Fruit fly (Drosophila melanogaster) whole organism, prepupa: Measurements from ENCODE around the gene RhoL.

Source experiments
- Blimp-1 ChIP-seq: fragments of 200-800 bp; sonication (Bioruptor generic); optimal IDR thresholded peaks from 3 replicates; lab custom pipeline; 2017; ENCODE audit warnings: missing biosample characterization, missing genetic modification characterization, mild to moderate bottlenecking, moderate library complexity, missing genetic modification reagents
- CG11294 ChIP-seq: fragments of 200-800 bp; sonication (Bioruptor generic); IDR thresholded peaks from 2 replicates; pipeline ENCODE4 v1.3.6; 2022; ENCODE audit warnings: missing biosample characterization, missing genetic modification characterization
- CG3032 ChIP-seq: fragments of 200-800 bp; optimal IDR thresholded peaks from 2 replicates; lab custom pipeline; 2019; ENCODE audit warnings: missing biosample characterization, mild to moderate bottlenecking, missing genetic modification characterization, moderate library complexity
- CG6808 ChIP-seq: fragments of 200-800 bp; sonication (Bioruptor generic); optimal IDR thresholded peaks from 3 replicates; lab custom pipeline; 2017; ENCODE audit warnings: missing biosample characterization, missing genetic modification characterization, mild to moderate bottlenecking, moderate library complexity, missing genetic modification reagents
- CG8632 ChIP-seq: fragments of 200-800 bp; sonication (Bioruptor generic); optimal IDR thresholded peaks from 3 replicates; lab custom pipeline; 2016; ENCODE audit warnings: missing biosample characterization, missing genetic modification characterization
- Eip75B ChIP-seq: fragments of 200-800 bp; sonication (Bioruptor generic); optimal IDR thresholded peaks from 3 replicates; lab custom pipeline; 2016; ENCODE audit warnings: missing biosample characterization, missing genetic modification characterization
- Eip93F ChIP-seq: fragments of 200-800 bp; sonication (Bioruptor generic); optimal IDR thresholded peaks from 2 replicates; lab custom pipeline; 2016; ENCODE audit warnings: missing biosample characterization, mild to moderate bottlenecking, missing genetic modification characterization
- Hr38 ChIP-seq: sonication (Bioruptor generic); optimal IDR thresholded peaks from 2 replicates; lab custom pipeline; 2016; ENCODE audit warnings: missing biosample characterization, missing genetic modification characterization
- Lpt ChIP-seq: fragments of 200-800 bp; sonication (Bioruptor generic); optimal IDR thresholded peaks from 3 replicates; lab custom pipeline; 2016; ENCODE audit warnings: missing biosample characterization, missing genetic modification characterization
- spab ChIP-seq: fragments of 200-800 bp; sonication (Bioruptor generic); optimal IDR thresholded peaks from 2 replicates; lab custom pipeline; 2017; ENCODE audit warnings: missing biosample characterization, mild to moderate bottlenecking, missing genetic modification characterization, missing genetic modification reagents
- vri ChIP-seq: fragments of 200-800 bp; sonication (Bioruptor generic); optimal IDR thresholded peaks from 3 replicates; lab custom pipeline; 2016; ENCODE audit warnings: missing biosample characterization, mild to moderate bottlenecking, missing genetic modification characterization

DNA sequence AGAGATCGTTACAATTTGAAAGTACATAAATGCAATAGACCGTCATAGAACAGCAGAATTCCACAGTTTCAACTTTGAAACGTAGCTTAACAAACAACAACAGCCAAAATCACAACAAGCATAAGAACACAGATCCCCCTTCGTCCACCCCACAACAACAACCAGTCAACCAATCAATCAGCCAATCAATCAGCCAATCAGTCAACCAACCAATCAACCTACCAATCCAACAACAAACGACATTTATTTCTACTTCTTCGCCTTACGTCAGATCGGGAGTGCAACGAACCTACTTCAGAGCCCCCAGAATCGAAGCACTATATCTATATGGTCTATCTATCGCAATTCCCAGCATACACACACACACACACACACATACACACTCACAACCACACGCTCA, 51.7 kb downstream of the RhoL start:
- TF ChIP-seq CG3032 (tag; lab: Kevin White, UChicago) (no peak), vri (no peak), CG8632 (GFP tag; lab: Kevin White, UChicago) (no peak), Lpt (GFP tag; lab: Kevin White, UChicago) (no peak), CG6808 (GFP tag; lab: Kevin White, UChicago) (no peak), Eip75B (GFP tag; lab: Kevin White, UChicago) (no peak), spab (GFP tag; lab: Kevin White, UChicago) (no peak), Blimp-1 (GFP tag; lab: Kevin White, UChicago) (no peak), Eip93F (GFP tag; lab: Kevin White, UChicago) (no peak), Hr38 (GFP tag; lab: Kevin White, UChicago) (no peak), CG11294 (GFP tag; lab: Robert Waterston, UW) (no peak)
